Worm (Caenorhabditis elegans) whole organism, L4 larva: ENCODE measurements around the gene fbxa-171.

Source experiments
- aly-2 ChIP-seq: sonication (generic microtip); optimal IDR thresholded peaks from 2 replicates; lab custom pipeline; 2018; ENCODE audit warnings: missing biosample characterization, missing genetic modification characterization
- madf-5 ChIP-seq, 2 experiments: fragments of 200-800 bp; sonication (Bioruptor generic); IDR thresholded peaks; 2 replicates each; pipeline ENCODE4 v1.3.6; 2022; ENCODE audit warnings: missing compliant biosample characterization in 2 of 2, missing genetic modification characterization in 2 of 2
- pqm-1 ChIP-seq: sonication (generic microtip); optimal IDR thresholded peaks from 2 replicates; lab custom pipeline; 2017; ENCODE audit warnings: missing biosample characterization, missing genetic modification characterization

DNA sequence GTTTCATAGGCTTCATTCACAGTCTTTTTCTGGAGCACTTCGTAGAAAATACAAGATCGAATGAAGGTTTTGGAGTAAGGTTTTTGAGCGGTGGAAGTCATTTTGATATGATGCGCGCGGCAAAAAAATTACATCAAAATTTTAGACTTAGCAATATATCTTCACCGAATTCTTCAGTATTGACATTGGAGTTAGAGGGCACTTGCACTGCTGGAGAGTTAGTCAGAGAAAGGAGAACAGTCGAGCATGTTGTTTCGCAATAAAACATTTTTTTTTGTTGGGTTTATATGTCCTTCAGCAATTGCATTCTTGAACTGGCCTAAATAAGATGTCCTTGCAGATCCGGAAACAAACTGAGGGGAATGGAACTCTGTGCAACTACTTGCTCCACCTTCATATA is at the start of gene fbxa-171:
- TF ChIP-seq aly-2 (tag; lab: Kevin White, UChicago), result no peak
- TF ChIP-seq pqm-1 (tag; lab: Kevin White, UChicago), result no peak
- TF ChIP-seq madf-5 (GFP tag; IDR thresholded peaks at IDR 0.05; lab: Robert Waterston, UW), result no peak
